Fruit fly (Drosophila melanogaster): ENCODE results near the gene tmod.

The tmod gene

dm6 chr3R:30518274-30518873, 14.0 kb upstream of the tmod start:
- TF ChIP-seq Pif1A (GFP tag; optimal IDR thresholded peaks at IDR 0.05) (no peak), CG10348 (GFP tag; IDR thresholded peaks at IDR 0.05) (no peak), CG15710 (tag; optimal IDR thresholded peaks at IDR 0.05) (no peak), D1 (tag; optimal IDR thresholded peaks at IDR 0.05) (no peak), CG13204 (GFP tag; optimal IDR thresholded peaks at IDR 0.05) (no peak)

dm6 chr3R:30525629-30526028, 6.8 kb upstream of the tmod start:
- TF ChIP-seq CG32121 (GFP tag; IDR thresholded peaks at IDR 0.05) = no peak
- peak; percentile 42; the same call in 1 of the 3 replicates for TF ChIP-seq fd96Ca (GFP tag; IDR thresholded peaks at IDR 0.05)
- no peak for TF ChIP-seq CG8301 (tag; optimal IDR thresholded peaks at IDR 0.05)
- TF ChIP-seq CG4496 (GFP tag; IDR thresholded peaks at IDR 0.05) = peak; percentile 62; the same call in 2 of the 3 replicates
- no peak for TF ChIP-seq CG12605 (GFP tag; IDR thresholded peaks at IDR 0.05)
- TF ChIP-seq Ets98B (GFP tag; IDR thresholded peaks at IDR 0.05) = peak; percentile 58
- TF ChIP-seq CG9948 (tag; optimal IDR thresholded peaks at IDR 0.05) = no peak
- TF ChIP-seq Snoo (tag; optimal IDR thresholded peaks at IDR 0.05) = no peak
- TF ChIP-seq CG14655 (GFP tag; optimal IDR thresholded peaks at IDR 0.05) = peak; percentile 9
- no peak for TF ChIP-seq CG34367 (tag; optimal IDR thresholded peaks at IDR 0.05)
- TF ChIP-seq gl (tag; optimal IDR thresholded peaks at IDR 0.05) = no peak
- TF ChIP-seq CG17806 (tag; optimal IDR thresholded peaks at IDR 0.05) = no peak

- no peak for TF ChIP-seq CG15710 (tag; optimal IDR thresholded peaks at IDR 0.05)
- TF ChIP-seq fd96Ca (GFP tag; IDR thresholded peaks at IDR 0.05) = no peak; the same call in 2 of the 3 replicates
- no peak for TF ChIP-seq CG17806 (tag; optimal IDR thresholded peaks at IDR 0.05)
- TF ChIP-seq CG12605 (GFP tag; IDR thresholded peaks at IDR 0.05) = peak; percentile 51; the same call in 1 of the 2 replicates
- TF ChIP-seq Ets98B (GFP tag; IDR thresholded peaks at IDR 0.05) = peak; percentile 55; the same call in 1 of the 2 replicates
- no peak for TF ChIP-seq EcR (GFP tag; optimal IDR thresholded peaks at IDR 0.05)
- no peak for TF ChIP-seq D1 (tag; optimal IDR thresholded peaks at IDR 0.05)
- TF ChIP-seq Pif1B (GFP tag; optimal IDR thresholded peaks at IDR 0.05) = peak; percentile 60
- no peak for TF ChIP-seq gl (tag; optimal IDR thresholded peaks at IDR 0.05)
- peak; percentile 32 for TF ChIP-seq Pif1A (GFP tag; optimal IDR thresholded peaks at IDR 0.05)
- TF ChIP-seq CG13204 (GFP tag; optimal IDR thresholded peaks at IDR 0.05) = no peak
- TF ChIP-seq CG9948 (tag; optimal IDR thresholded peaks at IDR 0.05) = no peak
- TF ChIP-seq CG4496 (GFP tag; IDR thresholded peaks at IDR 0.05) = peak; percentile 63; the same call in 2 of the 3 replicates
- TF ChIP-seq CG34367 (tag; optimal IDR thresholded peaks at IDR 0.05) = no peak
- TF ChIP-seq rn (GFP tag; IDR thresholded peaks at IDR 0.05) = no peak
- peak; percentile 63; the same call in 1 of the 2 replicates for TF ChIP-seq CG32121 (GFP tag; IDR thresholded peaks at IDR 0.05)
- TF ChIP-seq CG14655 (GFP tag; optimal IDR thresholded peaks at IDR 0.05) = no peak
- TF ChIP-seq CG8159 (tag; optimal IDR thresholded peaks at IDR 0.05) = peak; percentile 5
- TF ChIP-seq CG8301 (tag; optimal IDR thresholded peaks at IDR 0.05) = no peak
- no peak for TF ChIP-seq Snoo (tag; optimal IDR thresholded peaks at IDR 0.05)
- no peak for TF ChIP-seq CG10348 (GFP tag; IDR thresholded peaks at IDR 0.05)
Observed at dm6 chr3R:30526799-30527465, 5.5 kb upstream of the tmod start, which contains the start of gene jdp. TSS of gene jdp (minus strand) at chr3R:30527037.

dm6 chr3R:30528692-30529305, 3.6 kb upstream of the tmod start:
- TF ChIP-seq rn (GFP tag; IDR thresholded peaks at IDR 0.05) (no peak), CG14655 (GFP tag; optimal IDR thresholded peaks at IDR 0.05) (peak; percentile 0), Pif1B (GFP tag; optimal IDR thresholded peaks at IDR 0.05) (no peak)

- TF ChIP-seq CG32121 (GFP tag; IDR thresholded peaks at IDR 0.05) = 0 out of 2 replicates have a peak, but pooled peaks have one; percentile 17
- TF ChIP-seq CG14655 (GFP tag; optimal IDR thresholded peaks at IDR 0.05) = peak; percentile 44
- TF ChIP-seq CG8301 (tag; optimal IDR thresholded peaks at IDR 0.05) = peak; percentile 21
- no peak for TF ChIP-seq CG4496 (GFP tag; IDR thresholded peaks at IDR 0.05)
- TF ChIP-seq CG8159 (tag; optimal IDR thresholded peaks at IDR 0.05) = no peak
Observed at dm6 chr3R:30529570-30529969, 2.8 kb upstream of the tmod start.

dm6 chr3R:30531129-30531708, 1.2 kb upstream of the tmod start:
- peak; percentile 73; the same call in 2 of the 3 replicates for TF ChIP-seq fd96Ca (GFP tag; IDR thresholded peaks at IDR 0.05)
- TF ChIP-seq CG14655 (GFP tag; optimal IDR thresholded peaks at IDR 0.05) = peak; percentile 59
- TF ChIP-seq CG4496 (GFP tag; IDR thresholded peaks at IDR 0.05) = peak; percentile 64
- no peak for TF ChIP-seq D1 (tag; optimal IDR thresholded peaks at IDR 0.05)
- TF ChIP-seq Snoo (tag; optimal IDR thresholded peaks at IDR 0.05) = no peak
- TF ChIP-seq CG15710 (tag; optimal IDR thresholded peaks at IDR 0.05) = no peak
- TF ChIP-seq Pif1B (GFP tag; optimal IDR thresholded peaks at IDR 0.05) = no peak
- TF ChIP-seq Pif1A (GFP tag; optimal IDR thresholded peaks at IDR 0.05) = peak; percentile 3
- TF ChIP-seq CG8301 (tag; optimal IDR thresholded peaks at IDR 0.05) = peak; percentile 53
- peak; percentile 56; the same call in 1 of the 2 replicates for TF ChIP-seq CG12605 (GFP tag; IDR thresholded peaks at IDR 0.05)
- no peak for TF ChIP-seq CG17806 (tag; optimal IDR thresholded peaks at IDR 0.05)
- no peak for TF ChIP-seq rn (GFP tag; IDR thresholded peaks at IDR 0.05)
- TF ChIP-seq CG34367 (tag; optimal IDR thresholded peaks at IDR 0.05) = no peak
- TF ChIP-seq CG9948 (tag; optimal IDR thresholded peaks at IDR 0.05) = no peak
- TF ChIP-seq CG13204 (GFP tag; optimal IDR thresholded peaks at IDR 0.05) = no peak
- no peak for TF ChIP-seq CG8159 (tag; optimal IDR thresholded peaks at IDR 0.05)
- TF ChIP-seq Ets98B (GFP tag; IDR thresholded peaks at IDR 0.05) = peak; percentile 52; the same call in 1 of the 2 replicates
- no peak for TF ChIP-seq EcR (GFP tag; optimal IDR thresholded peaks at IDR 0.05)
- no peak for TF ChIP-seq CG10348 (GFP tag; IDR thresholded peaks at IDR 0.05)
- TF ChIP-seq CG32121 (GFP tag; IDR thresholded peaks at IDR 0.05) = no peak; the same call in 1 of the 2 replicates
- TF ChIP-seq gl (tag; optimal IDR thresholded peaks at IDR 0.05) = no peak

All from whole organism, pupa.